Fruit fly (Drosophila melanogaster) whole organism, adult: Measurements from ENCODE around the gene CG31200.

Experiments used
- CG11617 ChIP-seq: fragments of 200-800 bp; sonication (Bioruptor generic); optimal IDR thresholded peaks from 2 replicates; lab custom pipeline; 2017; ENCODE audit warnings: mild to moderate bottlenecking, missing biosample characterization, missing genetic modification reagents, missing genetic modification characterization
- CG5204 ChIP-seq: fragments of 200-800 bp; sonication (Bioruptor generic); optimal IDR thresholded peaks from 2 replicates; lab custom pipeline; 2016; ENCODE audit warnings: missing biosample characterization, missing genetic modification characterization
- CG7045 ChIP-seq: fragments of 200-800 bp; sonication (Bioruptor generic); optimal IDR thresholded peaks from 2 replicates; lab custom pipeline; 2017; ENCODE audit warnings: missing biosample characterization, mild to moderate bottlenecking, missing genetic modification characterization
- CG7101 ChIP-seq: fragments of 200-800 bp; sonication (Bioruptor generic); optimal IDR thresholded peaks from 2 replicates; lab custom pipeline; 2018; ENCODE audit warnings: missing biosample characterization, mild to moderate bottlenecking, missing genetic modification characterization, moderate library complexity
- Clk ChIP-seq: fragments of 200-800 bp; sonication (Bioruptor generic); optimal IDR thresholded peaks from 2 replicates; lab custom pipeline; 2017; ENCODE audit warnings: missing biosample characterization, missing genetic modification characterization
- Hr96 ChIP-seq: fragments of 200-800 bp; sonication (Bioruptor generic); optimal IDR thresholded peaks from 2 replicates; lab custom pipeline; 2016; ENCODE audit warnings: missing biosample characterization, missing genetic modification characterization
- bab1 ChIP-seq: fragments of 200-800 bp; sonication (Bioruptor generic); optimal IDR thresholded peaks from 3 replicates; lab custom pipeline; 2019; ENCODE audit warnings: missing biosample characterization, mild to moderate bottlenecking, missing genetic modification characterization, moderate library complexity
- cnc ChIP-seq, 2 experiments: fragments of >200 bp; optimal IDR thresholded peaks; 2 replicates each; lab custom pipeline; 2017
- kay ChIP-seq: fragments of 200-800 bp; sonication (Bioruptor generic); peaks from one replicate; lab custom pipeline; 2016; ENCODE audit warnings: missing biosample characterization, missing genetic modification characterization, borderline replicate concordance
- pad ChIP-seq: fragments of 200-800 bp; sonication (Bioruptor generic); optimal IDR thresholded peaks from 3 replicates; lab custom pipeline; 2017; ENCODE audit warnings: missing biosample characterization, missing genetic modification characterization, mild to moderate bottlenecking, moderate library complexity, missing genetic modification reagents
- tj ChIP-seq: fragments of 200-800 bp; sonication (Bioruptor generic); optimal IDR thresholded peaks from 3 replicates; lab custom pipeline; 2017; ENCODE audit warnings: missing biosample characterization, mild to moderate bottlenecking, missing genetic modification characterization, moderate library complexity
- toe ChIP-seq: fragments of 200-800 bp; sonication (Bioruptor generic); optimal IDR thresholded peaks from 2 replicates; lab custom pipeline; 2016; ENCODE audit warnings: missing biosample characterization, missing genetic modification characterization

DNA sequence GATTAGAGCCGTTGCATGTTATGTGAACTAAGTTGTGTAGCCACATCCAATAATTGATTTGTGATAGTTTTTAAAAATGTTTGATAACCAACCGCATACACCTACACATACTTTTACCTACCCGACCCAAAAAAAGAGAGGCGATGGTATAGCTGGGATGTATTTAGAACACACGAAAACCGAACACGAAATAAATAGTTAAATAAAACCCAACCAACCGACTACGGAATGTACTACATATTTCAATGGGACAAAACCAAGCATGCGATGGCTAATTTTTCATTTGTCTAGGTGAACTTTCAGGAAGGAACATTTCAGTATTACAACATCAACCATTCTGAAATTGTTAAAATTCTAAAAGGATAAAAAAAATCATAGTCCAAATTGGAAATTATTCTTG, 11.3 kb upstream of the CG31200 start, which contains the start of gene Syp:
- TF ChIP-seq kay (GFP tag; lab: Kevin White, UChicago) (no peak), cnc (optimal IDR thresholded peaks at IDR 0.05; lab: Kevin White, UChicago) (no peak), pad (GFP tag; lab: Kevin White, UChicago) (no peak), tj (GFP tag; lab: Kevin White, UChicago) (no peak), CG5204 (GFP tag; lab: Kevin White, UChicago) (no peak), bab1 (GFP tag; lab: Kevin White, UChicago) (no peak), CG7045 (GFP tag; lab: Kevin White, UChicago) (no peak), CG11617 (GFP tag; lab: Kevin White, UChicago) (no peak), toe (no peak), Hr96 (no peak), Clk (no peak), CG7101 (tag; lab: Kevin White, UChicago) (no peak)
